Fruit fly (Drosophila melanogaster): ENCODE measurements around the gene olf413.

- TF ChIP-seq Taf1 (GFP tag; IDR thresholded peaks at IDR 0.05) (no peak), CG32767 (GFP tag; IDR thresholded peaks at IDR 0.05) (no peak), gcm2 (GFP tag; optimal IDR thresholded peaks at IDR 0.05) (no peak), HmgZ (tag; optimal IDR thresholded peaks at IDR 0.05) (no peak), CG11723 (GFP tag; optimal IDR thresholded peaks at IDR 0.05) (no peak), HLH4C (GFP tag; IDR thresholded peaks at IDR 0.05; ENCODE audit: partially characterized antibody) (no peak), al (GFP tag; IDR thresholded peaks at IDR 0.05) (no peak)
These were observed 137.8 kb downstream of the olf413 start, which contains the start of gene Srpk79D for dm6 chr3L:22273529-22274301.
